Worm (Caenorhabditis elegans) whole organism, L2 larva: ENCODE measurements around the gene idh-1.
A peak's percentile ranks its signal among the peaks of the same experiment; 100 is the strongest.

ENCODE experiments used
- R02D3.7 ChIP-seq: fragments of 150-350 bp; optimal IDR thresholded peaks from 2 replicates; lab custom pipeline; 2014; ENCODE audit warnings: missing biosample characterization, missing genetic modification characterization
- alr-1 ChIP-seq: fragments of 150-350 bp; optimal IDR thresholded peaks from 2 replicates; lab custom pipeline; 2014; ENCODE audit warnings: missing biosample characterization, missing genetic modification characterization
- ama-1 ChIP-seq: fragments of 150-350 bp; optimal IDR thresholded peaks from 2 replicates; lab custom pipeline; 2018; ENCODE audit warnings: inconsistent platforms
- ceh-82 ChIP-seq: fragments of 150-350 bp; optimal IDR thresholded peaks from 2 replicates; lab custom pipeline; 2014; ENCODE audit warnings: missing biosample characterization, missing genetic modification characterization
- elt-3 ChIP-seq: sonication (generic microtip); optimal IDR thresholded peaks from 2 replicates; lab custom pipeline; 2017; ENCODE audit warnings: missing biosample characterization, missing genetic modification characterization
- nhr-11 ChIP-seq: fragments of 150-350 bp; optimal IDR thresholded peaks from 2 replicates; lab custom pipeline; 2014; ENCODE audit warnings: missing biosample characterization, missing genetic modification characterization
- nhr-129 ChIP-seq: fragments of 150-350 bp; optimal IDR thresholded peaks from 2 replicates; lab custom pipeline; 2014; ENCODE audit warnings: missing biosample characterization, missing genetic modification characterization
- nhr-25 ChIP-seq: fragments of 150-350 bp; sonication (generic microtip); optimal IDR thresholded peaks from 3 replicates; lab custom pipeline; 2014; ENCODE audit warnings: missing biosample characterization, missing genetic modification characterization
- nhr-6 ChIP-seq: fragments of 150-350 bp; optimal IDR thresholded peaks from 2 replicates; lab custom pipeline; 2014; ENCODE audit warnings: missing biosample characterization, missing genetic modification characterization
- sma-9 ChIP-seq, 2 experiments: fragments of 150-350 bp in 1 of 2; sonication (generic microtip) in 1 of 2; optimal IDR thresholded peaks; 2 replicates each; lab custom pipeline; 2014 to 2016; ENCODE audit warnings: missing genetic modification characterization in 2 of 2, mild to moderate bottlenecking in 1 of 2, missing biosample characterization in 1 of 2, missing compliant biosample characterization in 1 of 2, missing genetic modification reagents in 1 of 2, moderate library complexity in 1 of 2
- snpc-4 ChIP-seq: fragments of 150-350 bp; optimal IDR thresholded peaks from 2 replicates; lab custom pipeline; 2014; ENCODE audit warnings: missing biosample characterization, missing genetic modification characterization
- unc-62 ChIP-seq: fragments of 150-350 bp; optimal IDR thresholded peaks from 2 replicates; lab custom pipeline; 2014; ENCODE audit warnings: missing biosample characterization, missing genetic modification reagents, missing genetic modification characterization
- ztf-4 ChIP-seq: fragments of 150-350 bp; optimal IDR thresholded peaks from 2 replicates; lab custom pipeline; 2014; ENCODE audit warnings: missing biosample characterization, missing genetic modification characterization

ce11 chrIV:9440880-9441336 lies at the start of gene idh-1:
- TF ChIP-seq ama-1 (lab: Kevin White, UChicago): peak; percentile 81
- TF ChIP-seq unc-62 (GFP tag; lab: Kevin White, UChicago): no peak
- no peak for TF ChIP-seq ztf-4 (tag; lab: Kevin White, UChicago)
- no peak for TF ChIP-seq alr-1 (tag; lab: Kevin White, UChicago)
- TF ChIP-seq elt-3 (tag; lab: Kevin White, UChicago): no peak
- TF ChIP-seq R02D3.7 (tag; lab: Kevin White, UChicago): no peak
- peak; percentile 76 for TF ChIP-seq snpc-4 (tag; lab: Kevin White, UChicago)
- TF ChIP-seq nhr-25 (tag; lab: Kevin White, UChicago): peak; percentile 68
- TF ChIP-seq sma-9 (GFP tag; optimal IDR thresholded peaks at IDR 0.05; lab: Kevin White, UChicago): no peak
- TF ChIP-seq sma-9 (tag; optimal IDR thresholded peaks at IDR 0.05; lab: Kevin White, UChicago): no peak
- no peak for TF ChIP-seq ceh-82 (tag; lab: Kevin White, UChicago)
- no peak for TF ChIP-seq nhr-11
- peak; percentile 72 for TF ChIP-seq nhr-129
- no peak for TF ChIP-seq nhr-6 (tag; lab: Kevin White, UChicago)
